Worm (Caenorhabditis elegans): ENCODE data around the gene C01G6.4.
A peak's percentile ranks its signal among the peaks of the same experiment; 100 is the strongest.

Gene C01G6.4

DNA sequence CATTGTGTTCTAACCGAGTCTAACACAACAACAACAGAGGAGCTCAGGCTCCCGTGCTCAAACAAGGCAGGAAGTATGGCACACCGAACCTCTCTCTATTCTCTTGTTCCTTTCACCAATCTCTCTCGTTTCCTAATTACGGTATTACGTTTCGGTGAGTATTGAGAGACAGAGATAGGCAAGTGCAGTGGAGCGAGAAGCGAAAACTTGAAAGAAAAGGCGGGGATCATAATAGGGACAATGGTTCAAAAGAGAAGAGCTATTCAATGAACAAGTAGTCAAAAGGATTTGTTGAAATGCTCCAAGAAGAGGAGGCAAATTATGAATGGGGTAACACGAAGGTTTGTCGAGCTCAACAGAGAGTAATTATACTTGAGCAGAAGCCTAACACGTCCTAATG is 40.5 kb upstream of the C01G6.4 start:
- TF ChIP-seq let-607 (tag; optimal IDR thresholded peaks at IDR 0.05): no peak
- no peak for TF ChIP-seq mxl-1 (tag; optimal IDR thresholded peaks at IDR 0.05)
- TF ChIP-seq nfyb-1 (GFP tag; IDR thresholded peaks at IDR 0.05): no peak
- TF ChIP-seq F52B5.7 (tag; optimal IDR thresholded peaks at IDR 0.05): no peak
- no peak for TF ChIP-seq mes-4 (tag; optimal IDR thresholded peaks at IDR 0.05)
- no peak for TF ChIP-seq lin-40 (tag; optimal IDR thresholded peaks at IDR 0.05)
- no peak for TF ChIP-seq let-526 (GFP tag; IDR thresholded peaks at IDR 0.05)
- TF ChIP-seq madf-6 (GFP tag; IDR thresholded peaks at IDR 0.05): no peak
- no peak for TF ChIP-seq ceh-79 (tag; optimal IDR thresholded peaks at IDR 0.05)
- no peak for TF ChIP-seq nfya-2 (GFP tag; IDR thresholded peaks at IDR 0.05)
- no peak for TF ChIP-seq D2030.7 (GFP tag; IDR thresholded peaks at IDR 0.05)
- TF ChIP-seq unc-130 (GFP tag; optimal IDR thresholded peaks at IDR 0.05): no peak
- TF ChIP-seq C06A6.2 (GFP tag; conservative IDR thresholded peaks at IDR 0.05): no peak
- TF ChIP-seq unc-62 (GFP tag; optimal IDR thresholded peaks at IDR 0.05): no peak
- no peak for TF ChIP-seq tbx-9 (tag; optimal IDR thresholded peaks at IDR 0.05; ENCODE audit: borderline replicate concordance)
- TF ChIP-seq nhr-80 (tag; optimal IDR thresholded peaks at IDR 0.05): no peak
- no peak for TF ChIP-seq bed-1 (GFP tag; IDR thresholded peaks at IDR 0.05)
- no peak for TF ChIP-seq nhr-90 (tag; optimal IDR thresholded peaks at IDR 0.05)
- no peak for TF ChIP-seq lag-1 (GFP tag; IDR thresholded peaks at IDR 0.05)

DNA sequence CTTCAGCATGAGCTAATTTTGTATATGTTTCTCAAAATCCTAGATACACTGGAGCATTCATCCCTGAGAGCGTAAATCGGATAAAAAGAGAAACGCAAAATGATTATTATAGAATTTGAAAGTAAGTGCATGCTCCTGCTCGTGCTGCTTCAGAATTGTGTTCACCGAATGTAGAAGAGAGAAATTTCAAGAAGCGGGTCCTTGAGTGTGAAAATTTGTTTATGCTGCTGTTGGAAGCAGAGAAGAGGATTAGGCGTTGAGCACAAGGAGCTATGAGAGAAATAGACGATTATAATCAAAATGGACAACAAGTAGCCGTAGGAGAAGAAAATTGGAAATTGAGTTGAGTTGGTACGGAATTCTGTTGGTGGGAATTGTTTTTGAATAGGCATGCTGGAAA is 38.9 kb upstream of the C01G6.4 start:
- TF ChIP-seq ceh-27 (GFP tag; optimal IDR thresholded peaks at IDR 0.05) (peak; percentile 69), egl-44 (GFP tag; IDR thresholded peaks at IDR 0.05) (no peak), B0035.1 (tag; optimal IDR thresholded peaks at IDR 0.05) (no peak)

DNA sequence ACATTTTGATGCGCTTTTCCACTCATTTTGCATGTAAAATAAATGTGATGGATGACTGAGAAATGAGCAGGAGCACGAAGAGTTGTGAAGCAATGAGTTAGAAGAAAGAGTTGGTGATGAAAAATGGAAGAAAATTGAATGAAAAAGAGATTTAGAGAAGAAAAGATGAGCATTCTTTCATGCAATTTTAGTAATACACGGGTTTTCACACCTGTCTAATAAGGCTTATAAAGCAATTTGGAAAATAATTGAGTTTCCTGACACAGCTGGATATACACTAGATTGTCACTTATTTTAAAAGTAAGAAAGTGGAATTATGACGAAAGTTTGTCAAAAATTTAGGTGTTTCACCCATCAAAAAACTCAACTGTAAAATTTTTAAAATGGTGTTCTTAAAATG is 38.0 kb upstream of the C01G6.4 start:
- TF ChIP-seq lag-1 (GFP tag; IDR thresholded peaks at IDR 0.05): no peak
- no peak for TF ChIP-seq lin-26 (GFP tag; IDR thresholded peaks at IDR 0.05)
- TF ChIP-seq fkh-3 (tag; optimal IDR thresholded peaks at IDR 0.05): no peak
- no peak for TF ChIP-seq aptf-3 (GFP tag; IDR thresholded peaks at IDR 0.05)

DNA sequence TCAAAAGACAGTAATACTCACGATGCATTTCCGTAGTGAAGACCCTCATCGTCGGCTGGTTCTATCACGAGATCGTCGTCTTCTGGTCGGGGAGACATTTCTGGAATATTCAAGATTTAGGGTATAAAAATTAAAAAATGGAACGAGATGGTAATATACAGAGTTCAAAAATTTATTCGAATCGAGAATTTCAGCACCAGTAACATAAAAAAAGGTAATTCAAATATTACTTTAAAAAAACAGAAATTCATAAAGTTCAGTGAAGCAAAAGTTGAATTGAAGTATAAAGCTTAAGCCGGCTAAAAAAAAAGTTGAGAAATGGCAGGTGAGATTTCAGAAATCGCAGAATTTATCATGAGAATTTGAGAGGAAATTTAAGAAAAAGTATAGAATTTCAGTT is 37.4 kb upstream of the C01G6.4 start, which contains the start of gene cam-1:
Gene cam-1, minus strand, starts transcription at position 101 of the 400 bp plus-strand sequence.
- TF ChIP-seq ztf-22 (GFP tag; optimal IDR thresholded peaks at IDR 0.05): no peak
- no peak for TF ChIP-seq nhr-120 (GFP tag; IDR thresholded peaks at IDR 0.05)
- TF ChIP-seq dpff-1 (tag; optimal IDR thresholded peaks at IDR 0.05): no peak
- TF ChIP-seq egrh-3 (GFP tag; IDR thresholded peaks at IDR 0.05): no peak
- TF ChIP-seq rec-8 (tag; optimal IDR thresholded peaks at IDR 0.05): no peak
- no peak for TF ChIP-seq ztf-6 (GFP tag; IDR thresholded peaks at IDR 0.05)
- no peak for TF ChIP-seq lag-1 (GFP tag; IDR thresholded peaks at IDR 0.05)
- TF ChIP-seq die-1 (tag; optimal IDR thresholded peaks at IDR 0.05): no peak
- no peak for TF ChIP-seq ccch-3 (GFP tag; optimal IDR thresholded peaks at IDR 0.05)
- no peak for TF ChIP-seq nfya-1 (tag; optimal IDR thresholded peaks at IDR 0.05; ENCODE audit: borderline replicate concordance, insufficient read depth)
- no peak for TF ChIP-seq egl-44 (GFP tag; IDR thresholded peaks at IDR 0.05)
- no peak for TF ChIP-seq D2030.7 (GFP tag; IDR thresholded peaks at IDR 0.05)
- TF ChIP-seq dox-1 (GFP tag; IDR thresholded peaks at IDR 0.05): no peak
